Worm (Caenorhabditis elegans): ENCODE measurements around the gene F21D5.6.

ce11 chrIV:8772800-8773256, 31.6 kb upstream of the F21D5.6 start, which contains the start of gene F20C5.6:
- TF ChIP-seq pha-4 (tag; optimal IDR thresholded peaks at IDR 0.05) (no peak), sdc-2 (tag; optimal IDR thresholded peaks at IDR 0.05) (no peak), rnt-1 (tag; optimal IDR thresholded peaks at IDR 0.05) (no peak), ceh-24 (tag; optimal IDR thresholded peaks at IDR 0.05) (no peak), ceh-14 (tag; optimal IDR thresholded peaks at IDR 0.05) (no peak), nfya-1 (tag; optimal IDR thresholded peaks at IDR 0.05) (no peak), sox-2 (GFP tag; IDR thresholded peaks at IDR 0.05) (no peak), ama-1 (optimal IDR thresholded peaks at IDR 0.05) (no peak), ceh-30 (tag; optimal IDR thresholded peaks at IDR 0.05) (no peak), gmeb-2 (tag; optimal IDR thresholded peaks at IDR 0.05) (no peak), hlh-13 (GFP tag; optimal IDR thresholded peaks at IDR 0.05) (no peak), pqm-1 (tag; optimal IDR thresholded peaks at IDR 0.05) (no peak)
